Fruit fly (Drosophila melanogaster): ENCODE measurements around the gene Cpr72Ec.

The Cpr72Ec gene

DNA sequence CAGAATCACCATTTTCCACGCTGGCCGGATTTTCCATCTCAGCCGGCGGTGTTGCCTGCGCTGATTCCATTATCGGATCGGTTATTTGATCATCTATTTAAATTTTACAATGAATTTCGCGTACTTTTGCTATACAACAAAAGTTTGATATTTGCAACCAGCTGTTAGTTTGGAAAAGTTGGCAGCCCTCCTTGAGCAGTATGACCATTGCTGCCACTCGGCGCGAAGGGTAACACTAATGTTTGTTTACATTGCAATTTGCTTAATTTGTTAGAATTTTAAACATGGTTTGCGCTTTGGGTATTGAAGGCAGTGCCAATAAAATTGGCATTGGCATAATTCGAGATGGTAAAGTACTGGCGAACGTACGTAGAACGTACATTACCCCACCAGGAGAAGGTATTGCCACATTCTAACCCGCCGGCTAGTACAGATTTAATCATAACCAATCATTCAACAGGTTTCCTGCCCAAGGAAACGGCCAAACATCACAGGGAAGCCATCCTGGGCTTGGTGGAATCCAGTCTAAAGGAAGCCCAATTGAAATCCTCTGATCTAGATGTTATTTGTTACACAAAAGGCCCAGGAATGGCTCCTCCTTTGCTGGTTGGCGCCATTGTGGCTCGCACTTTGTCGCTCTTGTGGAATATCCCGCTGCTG lies 15.2 kb downstream of the Cpr72Ec start, which contains the start of the genes Golgin104 and Tcs3 (continued):
- TF ChIP-seq trem (tag; optimal IDR thresholded peaks at IDR 0.05) (peak; percentile 99), bowl (GFP tag; IDR thresholded peaks at IDR 0.05) (no peak), Dip2 (GFP tag; IDR thresholded peaks at IDR 0.05) (no peak), ranshi (GFP tag; IDR thresholded peaks at IDR 0.05) (no peak), Med (GFP tag) (peak; percentile 63), CG6765 (GFP tag; optimal IDR thresholded peaks at IDR 0.05) (no peak), CG12391 (tag; optimal IDR thresholded peaks at IDR 0.05) (no peak), CG6854 (GFP tag; optimal IDR thresholded peaks at IDR 0.05) (no peak), Atf6 (GFP tag; IDR thresholded peaks at IDR 0.05) (no peak), Poxn (GFP tag; IDR thresholded peaks at IDR 0.05) (no peak), B-H1 (GFP tag; IDR thresholded peaks at IDR 0.05) (no peak), pita (GFP tag; optimal IDR thresholded peaks at IDR 0.05) (no peak), Sry-β (GFP tag; optimal IDR thresholded peaks at IDR 0.05) (no peak), lbe (GFP tag; optimal IDR thresholded peaks at IDR 0.05) (no peak), CG3847 (GFP tag; IDR thresholded peaks at IDR 0.05) (peak; percentile 41; the same call in 1 of the 2 replicates), Dad (GFP tag; optimal IDR thresholded peaks at IDR 0.05) (no peak), CG33557 (GFP tag; optimal IDR thresholded peaks at IDR 0.05) (no peak), fu2 (GFP tag; optimal IDR thresholded peaks at IDR 0.05) (no peak), Ravus (GFP tag; IDR thresholded peaks at IDR 0.05) (no peak), ase (GFP tag; IDR thresholded peaks at IDR 0.05) (no peak), dati (GFP tag; IDR thresholded peaks at IDR 0.05) (no peak), Max (GFP tag; optimal IDR thresholded peaks at IDR 0.05) (no peak), PHDP (tag; optimal IDR thresholded peaks at IDR 0.05) (no peak), Myb (GFP tag; optimal IDR thresholded peaks at IDR 0.05) (peak; percentile 31), E2f2 (GFP tag; IDR thresholded peaks at IDR 0.05) (peak; percentile 59), CG2889 (GFP tag; IDR thresholded peaks at IDR 0.05) (no peak), ewg (GFP tag; optimal IDR thresholded peaks at IDR 0.05) (no peak), CG4730 (GFP tag; IDR thresholded peaks at IDR 0.05) (no peak), CG12659 (GFP tag; optimal IDR thresholded peaks at IDR 0.05) (peak; percentile 26), CG9727 (GFP tag; optimal IDR thresholded peaks at IDR 0.05) (no peak), Pdp1 (GFP tag; optimal IDR thresholded peaks at IDR 0.05) (peak in 1 of 2 experiments; percentile 3), Stat92E (GFP tag; optimal IDR thresholded peaks at IDR 0.05) (peak in 1 of 3 experiments; percentile 80), CG14710 (tag; optimal IDR thresholded peaks at IDR 0.05) (peak; percentile 30), CG17186 (GFP tag; optimal IDR thresholded peaks at IDR 0.05) (peak; percentile 30), CG2202 (tag; optimal IDR thresholded peaks at IDR 0.05) (no peak), CG9215 (GFP tag; IDR thresholded peaks at IDR 0.05) (no peak), CG4820 (GFP tag; optimal IDR thresholded peaks at IDR 0.05) (no peak), lola (GFP tag; optimal IDR thresholded peaks at IDR 0.05) (no peak), CG31365 (tag; optimal IDR thresholded peaks at IDR 0.05) (no peak), CG8359 (GFP tag; optimal IDR thresholded peaks at IDR 0.05; ENCODE audit: borderline replicate concordance) (no peak), CG1602 (GFP tag; optimal IDR thresholded peaks at IDR 0.05) (no peak), dimm (GFP tag; IDR thresholded peaks at IDR 0.05) (no peak), CG4617 (GFP tag; optimal IDR thresholded peaks at IDR 0.05; ENCODE audit: borderline replicate concordance) (peak; percentile 82), da (GFP tag; optimal IDR thresholded peaks at IDR 0.05) (no peak), Dip3 (GFP tag; optimal IDR thresholded peaks at IDR 0.05) (no peak), CG9876 (GFP tag; optimal IDR thresholded peaks at IDR 0.05) (no peak), CG13424 (tag; optimal IDR thresholded peaks at IDR 0.05) (no peak), CG4360 (GFP tag; IDR thresholded peaks at IDR 0.05) (no peak), CG1792 (GFP tag; optimal IDR thresholded peaks at IDR 0.05) (no peak), exex (tag; optimal IDR thresholded peaks at IDR 0.05) (peak; percentile 8)
